Worm (Caenorhabditis elegans): ENCODE measurements around the gene haf-3.

ce11 chrV:15716679-15717078, 49.3 kb downstream of the haf-3 start, which contains the start of gene Y6E2A.4:
- TF ChIP-seq ama-1 (optimal IDR thresholded peaks at IDR 0.05) (no peak), flt-1 (GFP tag; IDR thresholded peaks at IDR 0.05) (no peak), ets-7 (tag; optimal IDR thresholded peaks at IDR 0.05) (no peak)
